Fruit fly (Drosophila melanogaster) whole organism, pupa: ENCODE measurements around the gene CG33631.
A peak's percentile ranks its signal among the peaks of the same experiment; 100 is the strongest.

Source experiments
- CG10348 ChIP-seq: fragments of 200-800 bp; sonication (Bioruptor generic); IDR thresholded peaks from 2 replicates; pipeline ENCODE4 v1.3.6; 2022; ENCODE audit warnings: missing biosample characterization, missing genetic modification characterization
- CG12605 ChIP-seq: fragments of 200-800 bp; sonication (Bioruptor generic); IDR thresholded peaks from 2 replicates; pipeline ENCODE4 v1.3.6; 2022; ENCODE audit warnings: missing biosample characterization, missing genetic modification characterization
- CG13204 ChIP-seq: fragments of 200-800 bp; sonication (Bioruptor generic); optimal IDR thresholded peaks from 2 replicates; lab custom pipeline; 2018; ENCODE audit warnings: missing biosample characterization, mild to moderate bottlenecking, missing genetic modification characterization, moderate library complexity
- CG14655 ChIP-seq: fragments of 200-800 bp; sonication (Bioruptor generic); optimal IDR thresholded peaks from 3 replicates; lab custom pipeline; 2017; ENCODE audit warnings: mild to moderate bottlenecking, missing biosample characterization, missing genetic modification reagents, missing genetic modification characterization
- CG15710 ChIP-seq: fragments of 200-800 bp; sonication (Bioruptor generic); optimal IDR thresholded peaks from 2 replicates; lab custom pipeline; 2018; ENCODE audit warnings: missing biosample characterization, mild to moderate bottlenecking, missing genetic modification characterization, moderate library complexity
- CG17806 ChIP-seq: fragments of 200-800 bp; sonication (Bioruptor generic); optimal IDR thresholded peaks from 2 replicates; lab custom pipeline; 2018; ENCODE audit warnings: missing biosample characterization, mild to moderate bottlenecking, missing genetic modification characterization, moderate library complexity
- CG32121 ChIP-seq: fragments of 200-800 bp; sonication (Bioruptor generic); IDR thresholded peaks from 2 replicates; pipeline ENCODE4 v1.3.6; 2022; ENCODE audit warnings: missing biosample characterization, missing genetic modification characterization
- CG34367 ChIP-seq: fragments of 200-800 bp; sonication (Bioruptor generic); optimal IDR thresholded peaks from 2 replicates; lab custom pipeline; 2018; ENCODE audit warnings: missing biosample characterization, mild to moderate bottlenecking, missing genetic modification characterization
- CG4496 ChIP-seq: fragments of 200-800 bp; sonication (Bioruptor generic); IDR thresholded peaks from 3 replicates; pipeline ENCODE4 v1.3.6; 2022; ENCODE audit warnings: missing biosample characterization, missing genetic modification characterization
- CG8159 ChIP-seq: fragments of 200-800 bp; sonication (Bioruptor generic); optimal IDR thresholded peaks from 3 replicates; lab custom pipeline; 2018; ENCODE audit warnings: missing biosample characterization, mild to moderate bottlenecking, missing genetic modification characterization, moderate library complexity
- CG8301 ChIP-seq: fragments of 200-800 bp; sonication (Bioruptor generic); optimal IDR thresholded peaks from 2 replicates; lab custom pipeline; 2018; ENCODE audit warnings: missing biosample characterization, mild to moderate bottlenecking, missing genetic modification characterization
- CG9948 ChIP-seq: fragments of 200-800 bp; sonication (Bioruptor generic); optimal IDR thresholded peaks from 2 replicates; lab custom pipeline; 2018; ENCODE audit warnings: missing biosample characterization, mild to moderate bottlenecking, missing genetic modification characterization, moderate library complexity
- D1 ChIP-seq: fragments of 200-800 bp; sonication (Bioruptor generic); optimal IDR thresholded peaks from 2 replicates; lab custom pipeline; 2018; ENCODE audit warnings: missing biosample characterization, mild to moderate bottlenecking, missing genetic modification characterization, moderate library complexity
- EcR ChIP-seq: fragments of 200-800 bp; sonication (Bioruptor generic); optimal IDR thresholded peaks from 3 replicates; lab custom pipeline; 2019; ENCODE audit warnings: missing biosample characterization, missing genetic modification characterization, mild to moderate bottlenecking, moderate library complexity, missing genetic modification reagents
- Ets98B ChIP-seq: fragments of 200-800 bp; sonication (Bioruptor generic); IDR thresholded peaks from 2 replicates; pipeline ENCODE4 v1.3.6; 2022; ENCODE audit warnings: missing biosample characterization, missing genetic modification characterization
- Pif1A ChIP-seq: fragments of 200-800 bp; sonication (Bioruptor generic); optimal IDR thresholded peaks from 3 replicates; lab custom pipeline; 2016; ENCODE audit warnings: missing biosample characterization, missing genetic modification characterization
- Pif1B ChIP-seq: fragments of 200-800 bp; sonication (Bioruptor generic); optimal IDR thresholded peaks from 3 replicates; lab custom pipeline; 2016; ENCODE audit warnings: missing biosample characterization, missing genetic modification characterization
- Snoo ChIP-seq: fragments of 200-800 bp; sonication (Bioruptor generic); optimal IDR thresholded peaks from 3 replicates; lab custom pipeline; 2017; ENCODE audit warnings: missing biosample characterization, mild to moderate bottlenecking, missing genetic modification characterization, inconsistent platforms
- fd96Ca ChIP-seq: fragments of 200-800 bp; sonication (Bioruptor generic); IDR thresholded peaks from 3 replicates; pipeline ENCODE4 v1.3.6; 2022; ENCODE audit warnings: missing biosample characterization, missing genetic modification characterization
- gl ChIP-seq: fragments of 200-800 bp; sonication (Bioruptor generic); optimal IDR thresholded peaks from 2 replicates; lab custom pipeline; 2018; ENCODE audit warnings: missing biosample characterization, mild to moderate bottlenecking, missing genetic modification characterization
- rn ChIP-seq: fragments of 200-800 bp; sonication (Bioruptor generic); IDR thresholded peaks from 2 replicates; pipeline ENCODE4 v1.3.6; 2022; ENCODE audit warnings: missing biosample characterization, missing genetic modification characterization

CG33631 gene

dm6 chr3R:10082549-10083075 lies 18.8 kb downstream of the CG33631 start:
- TF ChIP-seq CG10348 (no peak), Pif1B (GFP tag; lab: Kevin White, UChicago) (peak; percentile 73), CG32121 (GFP tag; lab: Robert Waterston, UW) (no peak), CG4496 (GFP tag; lab: Robert Waterston, UW) (peak; percentile 83), CG34367 (tag; lab: Kevin White, UChicago) (peak; percentile 90), rn (GFP tag; lab: Robert Waterston, UW) (peak; percentile 37; the same call in 1 of the 2 replicates), CG13204 (peak; percentile 78), Ets98B (GFP tag; lab: Robert Waterston, UW) (peak; percentile 31; the same call in 1 of the 2 replicates), fd96Ca (GFP tag; lab: Robert Waterston, UW) (peak; percentile 82), CG8301 (tag; lab: Kevin White, UChicago) (peak; percentile 54), gl (tag; lab: Kevin White, UChicago) (peak; percentile 87), CG12605 (GFP tag; lab: Robert Waterston, UW) (0 out of 2 replicates have a peak, but pooled peaks have one; percentile 20), EcR (GFP tag; lab: Kevin White, UChicago) (peak; percentile 37), CG8159 (tag; lab: Kevin White, UChicago) (peak; percentile 94), Snoo (peak; percentile 59), D1 (peak; percentile 81), CG17806 (tag; lab: Kevin White, UChicago) (peak; percentile 90), Pif1A (GFP tag; lab: Kevin White, UChicago) (peak; percentile 79), CG9948 (tag; lab: Kevin White, UChicago) (peak; percentile 94), CG15710 (peak; percentile 93), CG14655 (GFP tag; lab: Kevin White, UChicago) (peak; percentile 66)

DNA sequence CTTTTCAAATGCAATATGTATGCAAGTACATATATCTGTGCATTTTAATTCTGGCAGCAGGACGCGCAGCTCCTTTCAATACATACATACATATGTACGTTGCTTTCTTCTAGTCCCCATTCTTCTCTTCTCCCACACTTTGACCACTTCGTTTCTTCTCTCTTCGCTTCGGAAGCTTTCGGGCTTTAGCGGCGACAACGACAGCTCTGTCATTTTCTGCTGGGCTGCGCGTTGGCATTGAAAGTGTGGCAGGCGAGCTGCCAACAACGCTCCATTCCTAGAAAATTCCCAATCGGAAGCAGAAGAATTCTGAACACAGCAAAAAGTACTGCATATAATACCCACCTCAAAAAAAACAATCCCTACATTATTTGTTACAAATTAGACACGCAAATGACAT lies 19.3 kb downstream of the CG33631 start:
- TF ChIP-seq D1 (no peak), CG4496 (GFP tag; lab: Robert Waterston, UW) (peak; percentile 30; the same call in 1 of the 3 replicates)

DNA sequence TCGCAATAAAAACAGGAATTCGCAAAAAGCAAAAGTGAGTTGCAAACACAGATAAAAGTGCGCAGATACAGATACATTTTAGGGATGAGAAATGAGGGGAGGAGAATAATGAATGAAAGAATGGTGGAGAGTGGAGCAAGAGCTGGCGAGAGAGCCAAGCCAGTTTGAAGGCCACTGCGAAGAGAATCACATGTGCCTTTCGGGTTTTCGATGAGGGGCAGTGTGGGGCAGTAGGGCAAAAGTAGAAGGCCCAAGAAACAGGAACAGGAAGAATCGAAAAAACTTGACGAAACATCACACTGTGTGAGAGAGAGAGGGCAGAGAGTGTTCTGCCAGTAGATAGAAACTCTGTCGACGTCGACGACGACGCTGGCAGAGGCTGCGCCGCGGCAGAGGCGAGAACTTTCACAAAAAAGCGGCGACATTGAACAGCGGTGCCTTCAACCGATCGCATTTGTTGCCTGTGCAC lies 20.4 kb downstream of the CG33631 start:
- TF ChIP-seq gl (tag; lab: Kevin White, UChicago) (peak; percentile 20), Ets98B (GFP tag; lab: Robert Waterston, UW) (no peak), CG9948 (tag; lab: Kevin White, UChicago) (no peak), Pif1A (GFP tag; lab: Kevin White, UChicago) (no peak), fd96Ca (GFP tag; lab: Robert Waterston, UW) (no peak), CG15710 (peak; percentile 20), EcR (GFP tag; lab: Kevin White, UChicago) (peak; percentile 82), CG13204 (peak; percentile 24), CG17806 (tag; lab: Kevin White, UChicago) (no peak), CG8159 (tag; lab: Kevin White, UChicago) (peak; percentile 5), CG12605 (GFP tag; lab: Robert Waterston, UW) (peak; percentile 19; the same call in 1 of the 2 replicates), CG4496 (GFP tag; lab: Robert Waterston, UW) (0 out of 3 replicates have a peak, but pooled peaks have one; percentile 18), Pif1B (GFP tag; lab: Kevin White, UChicago) (no peak), CG34367 (tag; lab: Kevin White, UChicago) (no peak), CG32121 (GFP tag; lab: Robert Waterston, UW) (no peak)
- TF ChIP-seq, all 21 proteins: peak for 7

DNA sequence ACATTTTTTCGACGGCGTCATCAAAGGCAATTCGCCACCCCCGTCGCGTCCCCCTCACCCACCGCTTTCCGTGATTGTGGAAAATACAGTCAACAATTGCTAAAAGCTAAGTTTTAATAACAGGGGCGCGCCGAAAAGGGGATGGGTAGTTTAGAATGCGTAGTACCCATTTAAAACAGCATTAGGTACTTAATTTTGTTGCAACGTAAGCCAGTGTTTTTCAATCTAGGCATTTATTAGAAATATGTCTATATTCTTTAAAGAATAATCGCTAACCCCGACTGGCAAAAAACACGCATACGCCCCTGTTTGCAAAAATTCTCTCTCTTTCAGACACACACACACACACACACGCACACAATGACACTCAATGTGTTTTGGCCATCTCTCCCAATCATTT lies 21.1 kb downstream of the CG33631 start:
- TF ChIP-seq EcR (GFP tag; lab: Kevin White, UChicago) (no peak), Ets98B (GFP tag; lab: Robert Waterston, UW) (0 out of 2 replicates have a peak, but pooled peaks have one; percentile 34), CG9948 (tag; lab: Kevin White, UChicago) (peak; percentile 40), fd96Ca (GFP tag; lab: Robert Waterston, UW) (peak; percentile 69; the same call in 2 of the 3 replicates), CG32121 (GFP tag; lab: Robert Waterston, UW) (peak; percentile 39; the same call in 1 of the 2 replicates), CG8159 (tag; lab: Kevin White, UChicago) (peak; percentile 41), CG12605 (GFP tag; lab: Robert Waterston, UW) (no peak), CG4496 (GFP tag; lab: Robert Waterston, UW) (peak; percentile 75), Pif1B (GFP tag; lab: Kevin White, UChicago) (no peak), CG15710 (peak; percentile 57), CG8301 (tag; lab: Kevin White, UChicago) (peak; percentile 7), gl (tag; lab: Kevin White, UChicago) (no peak), CG14655 (GFP tag; lab: Kevin White, UChicago) (peak; percentile 37), rn (GFP tag; lab: Robert Waterston, UW) (0 out of 2 replicates have a peak, but pooled peaks have one; percentile 14), Snoo (peak; percentile 75), CG13204 (no peak), CG17806 (tag; lab: Kevin White, UChicago) (peak; percentile 54), D1 (no peak), CG10348 (no peak), Pif1A (GFP tag; lab: Kevin White, UChicago) (peak; percentile 27), CG34367 (tag; lab: Kevin White, UChicago) (peak; percentile 46)
- TF ChIP-seq, all 21 proteins: peak for 14

dm6 chr3R:10086222-10086621 lies 22.4 kb downstream of the CG33631 start:
- no peak for TF ChIP-seq CG14655 (GFP tag; lab: Kevin White, UChicago)
- no peak for TF ChIP-seq Pif1B (GFP tag; lab: Kevin White, UChicago)
- no peak for TF ChIP-seq CG4496 (GFP tag; lab: Robert Waterston, UW)
- TF ChIP-seq CG17806 (tag; lab: Kevin White, UChicago) = no peak
- TF ChIP-seq rn (GFP tag; lab: Robert Waterston, UW) = no peak
- TF ChIP-seq CG34367 (tag; lab: Kevin White, UChicago) = no peak
- no peak for TF ChIP-seq CG13204
- no peak for TF ChIP-seq CG9948 (tag; lab: Kevin White, UChicago)
- no peak for TF ChIP-seq CG8301 (tag; lab: Kevin White, UChicago)
- no peak for TF ChIP-seq EcR (GFP tag; lab: Kevin White, UChicago)
- TF ChIP-seq CG10348 = no peak
- TF ChIP-seq Snoo = no peak
- no peak for TF ChIP-seq Ets98B (GFP tag; lab: Robert Waterston, UW)
- no peak for TF ChIP-seq gl (tag; lab: Kevin White, UChicago)
- no peak for TF ChIP-seq Pif1A (GFP tag; lab: Kevin White, UChicago)
- no peak for TF ChIP-seq CG15710
- TF ChIP-seq D1 = no peak
- TF ChIP-seq CG12605 (GFP tag; lab: Robert Waterston, UW) = no peak
